Worm (Caenorhabditis elegans) whole organism, early embryonic: ENCODE data around the gene srv-7.

Source experiments
- B0310.2 ChIP-seq: sonication (generic microtip); optimal IDR thresholded peaks from 2 replicates; lab custom pipeline; 2016; ENCODE audit warnings: mild to moderate bottlenecking, missing genetic modification characterization, missing compliant biosample characterization
- F13C5.2 ChIP-seq: sonication (generic microtip); optimal IDR thresholded peaks from 2 replicates; lab custom pipeline; 2017; ENCODE audit warnings: mild to moderate bottlenecking, missing genetic modification characterization, inconsistent platforms, missing compliant biosample characterization
- aly-1 ChIP-seq: sonication (generic microtip); optimal IDR thresholded peaks from 2 replicates; lab custom pipeline; 2016; ENCODE audit warnings: missing genetic modification characterization, missing compliant biosample characterization
- ama-1 ChIP-seq: fragments of 150-350 bp; optimal IDR thresholded peaks from 2 replicates; lab custom pipeline; 2014
- ceh-13 ChIP-seq: fragments of 200-800 bp; sonication (Bioruptor generic); optimal IDR thresholded peaks from 2 replicates; lab custom pipeline; 2018; ENCODE audit warnings: mild to moderate bottlenecking, missing genetic modification characterization, missing compliant biosample characterization
- ceh-36 ChIP-seq: sonication (generic microtip); optimal IDR thresholded peaks from 2 replicates; lab custom pipeline; 2016; ENCODE audit warnings: missing genetic modification characterization, inconsistent platforms, missing compliant biosample characterization
- ets-7 ChIP-seq: sonication (generic microtip); optimal IDR thresholded peaks from 2 replicates; lab custom pipeline; 2016; ENCODE audit warnings: missing genotype, missing genetic modification characterization, missing compliant biosample characterization
- flt-1 ChIP-seq: fragments of 200-800 bp; sonication (Bioruptor generic); IDR thresholded peaks from 2 replicates; pipeline ENCODE4 v1.3.6; 2022; ENCODE audit warnings: missing genetic modification characterization, missing compliant biosample characterization
- hmbx-1 ChIP-seq: sonication (generic microtip); optimal IDR thresholded peaks from 2 replicates; lab custom pipeline; 2016; ENCODE audit warnings: mild to moderate bottlenecking, missing genetic modification characterization, missing compliant biosample characterization
- hmg-4 ChIP-seq: fragments of 200-800 bp; sonication (Bioruptor generic); optimal IDR thresholded peaks from 2 replicates; lab custom pipeline; 2018; ENCODE audit warnings: mild to moderate bottlenecking, missing genetic modification characterization, missing compliant biosample characterization
- hnd-1 ChIP-seq: sonication (generic microtip); optimal IDR thresholded peaks from 2 replicates; lab custom pipeline; 2016; ENCODE audit warnings: missing genetic modification characterization, missing compliant biosample characterization
- pes-1 ChIP-seq: fragments of 200-800 bp; sonication (Bioruptor generic); IDR thresholded peaks from 2 replicates; pipeline ENCODE4 v1.3.6; 2022; ENCODE audit warnings: missing genetic modification reagents, missing genetic modification characterization, missing compliant biosample characterization
- scrt-1 ChIP-seq: fragments of 200-800 bp; sonication (Bioruptor generic); IDR thresholded peaks from 2 replicates; pipeline ENCODE4 v1.3.6; 2022; ENCODE audit warnings: missing genetic modification characterization, missing compliant biosample characterization
- sea-1 ChIP-seq: fragments of 200-800 bp; sonication (Bioruptor generic); conservative IDR thresholded peaks from 2 replicates; pipeline ENCODE4 v1.3.6; 2022; ENCODE audit warnings: missing genetic modification characterization, missing compliant biosample characterization
- tbx-11 ChIP-seq: fragments of 200-800 bp; sonication (Bioruptor generic); IDR thresholded peaks from 2 replicates; pipeline ENCODE4 v1.3.6; 2022; ENCODE audit warnings: missing genetic modification characterization, missing compliant biosample characterization
- tbx-37 ChIP-seq: fragments of 200-800 bp; sonication (Bioruptor generic); conservative IDR thresholded peaks from 2 replicates; pipeline ENCODE4 v1.3.6; 2022; ENCODE audit warnings: missing genetic modification reagents, missing genetic modification characterization, missing compliant biosample characterization
- tra-4 ChIP-seq: sonication (generic microtip); optimal IDR thresholded peaks from 2 replicates; lab custom pipeline; 2017; ENCODE audit warnings: missing genetic modification characterization, missing compliant biosample characterization

The srv-7 gene

ce11 chrX:5672615-5673014, 24.8 kb upstream of the srv-7 start:
- no peak for TF ChIP-seq F13C5.2 (tag; lab: Kevin White, UChicago)
- TF ChIP-seq sea-1 (GFP tag; lab: Robert Waterston, UW) = no peak
- no peak for TF ChIP-seq scrt-1 (GFP tag; lab: Robert Waterston, UW)
- TF ChIP-seq pes-1 (GFP tag; lab: Robert Waterston, UW) = no peak
- no peak for TF ChIP-seq B0310.2
- TF ChIP-seq hnd-1 (tag; lab: Kevin White, UChicago) = no peak
- TF ChIP-seq tbx-37 (GFP tag; lab: Robert Waterston, UW) = no peak
- TF ChIP-seq hmbx-1 (tag; lab: Kevin White, UChicago) = no peak
- no peak for TF ChIP-seq ceh-13 (GFP tag; lab: Kevin White, UChicago)
- no peak for TF ChIP-seq ama-1 (lab: Kevin White, UChicago)
- TF ChIP-seq ceh-36 (tag; lab: Kevin White, UChicago) = no peak
- TF ChIP-seq flt-1 (GFP tag; lab: Robert Waterston, UW) = no peak
- no peak for TF ChIP-seq hmg-4 (GFP tag; lab: Kevin White, UChicago)
- TF ChIP-seq aly-1 (tag; lab: Kevin White, UChicago) = no peak
- TF ChIP-seq ets-7 (tag; lab: Kevin White, UChicago) = no peak
- no peak for TF ChIP-seq tbx-11 (GFP tag; lab: Robert Waterston, UW)
- no peak for TF ChIP-seq tra-4

- TF ChIP-seq aly-1 (tag; lab: Kevin White, UChicago) = no peak
- TF ChIP-seq ets-7 (tag; lab: Kevin White, UChicago) = no peak
- no peak for TF ChIP-seq tbx-37 (GFP tag; lab: Robert Waterston, UW)
- no peak for TF ChIP-seq B0310.2
- no peak for TF ChIP-seq ama-1 (lab: Kevin White, UChicago)
- TF ChIP-seq sea-1 (GFP tag; lab: Robert Waterston, UW) = no peak
- TF ChIP-seq scrt-1 (GFP tag; lab: Robert Waterston, UW) = no peak
- no peak for TF ChIP-seq tbx-11 (GFP tag; lab: Robert Waterston, UW)
- no peak for TF ChIP-seq hnd-1 (tag; lab: Kevin White, UChicago)
- TF ChIP-seq hmg-4 (GFP tag; lab: Kevin White, UChicago) = no peak
- TF ChIP-seq tra-4 = no peak
- no peak for TF ChIP-seq pes-1 (GFP tag; lab: Robert Waterston, UW)
- no peak for TF ChIP-seq flt-1 (GFP tag; lab: Robert Waterston, UW)
- TF ChIP-seq F13C5.2 (tag; lab: Kevin White, UChicago) = no peak
- no peak for TF ChIP-seq hmbx-1 (tag; lab: Kevin White, UChicago)
- no peak for TF ChIP-seq ceh-13 (GFP tag; lab: Kevin White, UChicago)
- no peak for TF ChIP-seq ceh-36 (tag; lab: Kevin White, UChicago)
Measured at ce11 chrX:5670829-5671228, 23.0 kb upstream of the srv-7 start.

- no peak for TF ChIP-seq pes-1 (GFP tag; lab: Robert Waterston, UW)
- no peak for TF ChIP-seq ceh-13 (GFP tag; lab: Kevin White, UChicago)
- no peak for TF ChIP-seq hmg-4 (GFP tag; lab: Kevin White, UChicago)
- TF ChIP-seq ceh-36 (tag; lab: Kevin White, UChicago) = no peak
- TF ChIP-seq tbx-11 (GFP tag; lab: Robert Waterston, UW) = no peak
- no peak for TF ChIP-seq sea-1 (GFP tag; lab: Robert Waterston, UW)
- no peak for TF ChIP-seq ama-1 (lab: Kevin White, UChicago)
- no peak for TF ChIP-seq F13C5.2 (tag; lab: Kevin White, UChicago)
- TF ChIP-seq tbx-37 (GFP tag; lab: Robert Waterston, UW) = no peak
- TF ChIP-seq hmbx-1 (tag; lab: Kevin White, UChicago) = no peak
- TF ChIP-seq scrt-1 (GFP tag; lab: Robert Waterston, UW) = no peak
- no peak for TF ChIP-seq B0310.2
- TF ChIP-seq tra-4 = no peak
- no peak for TF ChIP-seq hnd-1 (tag; lab: Kevin White, UChicago)
- TF ChIP-seq aly-1 (tag; lab: Kevin White, UChicago) = no peak
- no peak for TF ChIP-seq ets-7 (tag; lab: Kevin White, UChicago)
Measured at ce11 chrX:5669733-5670132, 21.9 kb upstream of the srv-7 start.

- TF ChIP-seq tbx-37 (GFP tag; lab: Robert Waterston, UW) (no peak), scrt-1 (GFP tag; lab: Robert Waterston, UW) (no peak), ceh-36 (tag; lab: Kevin White, UChicago) (no peak), ama-1 (lab: Kevin White, UChicago) (no peak), ets-7 (tag; lab: Kevin White, UChicago) (no peak), F13C5.2 (tag; lab: Kevin White, UChicago) (no peak), aly-1 (tag; lab: Kevin White, UChicago) (no peak), flt-1 (GFP tag; lab: Robert Waterston, UW) (no peak), pes-1 (GFP tag; lab: Robert Waterston, UW) (no peak)
Measured at ce11 chrX:5663537-5663936, 15.8 kb upstream of the srv-7 start, which contains the start of gene egl-13. Gene egl-13 (plus strand): TSS chrX:5663837.

- no peak for TF ChIP-seq hmg-4 (GFP tag; lab: Kevin White, UChicago)
- TF ChIP-seq flt-1 (GFP tag; lab: Robert Waterston, UW) = no peak
- TF ChIP-seq pes-1 (GFP tag; lab: Robert Waterston, UW) = no peak
- TF ChIP-seq sea-1 (GFP tag; lab: Robert Waterston, UW) = no peak
- TF ChIP-seq tra-4 = no peak
Measured at ce11 chrX:5661179-5661578, 13.4 kb upstream of the srv-7 start.

ce11 chrX:5659614-5660013, 11.8 kb upstream of the srv-7 start, which contains the start of gene T22B7.22:
Gene T22B7.22 (plus strand): TSS chrX:5659967.
- TF ChIP-seq hnd-1 (tag; lab: Kevin White, UChicago) (no peak), scrt-1 (GFP tag; lab: Robert Waterston, UW) (no peak), aly-1 (tag; lab: Kevin White, UChicago) (no peak), ama-1 (lab: Kevin White, UChicago) (no peak), flt-1 (GFP tag; lab: Robert Waterston, UW) (no peak), pes-1 (GFP tag; lab: Robert Waterston, UW) (no peak), ets-7 (tag; lab: Kevin White, UChicago) (no peak), ceh-36 (tag; lab: Kevin White, UChicago) (no peak), sea-1 (GFP tag; lab: Robert Waterston, UW) (no peak), tbx-37 (GFP tag; lab: Robert Waterston, UW) (no peak)
